Worm (Caenorhabditis elegans): ENCODE results near the gene K02F6.1.
"Not testable (repeated sequence)": the region's sequence is repeated elsewhere in the genome, so short reads cannot be mapped to it uniquely, and the experiment has no call there.

The K02F6.1 gene

DNA sequence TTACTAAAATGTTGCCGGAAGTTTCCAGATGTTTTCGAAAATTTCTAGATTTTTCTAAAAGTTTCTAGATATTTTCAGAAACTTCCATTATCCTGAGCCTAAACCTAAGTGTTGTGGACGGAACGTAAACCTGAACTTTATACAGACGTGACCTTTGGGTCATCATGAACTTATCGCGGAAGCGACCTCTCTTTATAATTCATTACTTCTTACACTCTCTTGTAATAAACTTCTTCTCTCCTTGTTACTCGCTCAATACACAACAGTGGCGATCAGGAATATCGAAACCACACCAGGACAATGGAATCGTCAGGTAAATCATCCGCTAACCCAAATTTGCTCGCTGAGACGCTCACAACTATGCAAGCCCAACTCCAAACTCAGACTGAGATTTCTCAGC lies at the start of gene K02F6.1:
Gene K02F6.1, plus strand, starts transcription at position 301 of the 400 bp plus-strand sequence.
- TF ChIP-seq unc-62 (GFP tag; optimal IDR thresholded peaks at IDR 0.05), result not testable (repeated sequence)

DNA sequence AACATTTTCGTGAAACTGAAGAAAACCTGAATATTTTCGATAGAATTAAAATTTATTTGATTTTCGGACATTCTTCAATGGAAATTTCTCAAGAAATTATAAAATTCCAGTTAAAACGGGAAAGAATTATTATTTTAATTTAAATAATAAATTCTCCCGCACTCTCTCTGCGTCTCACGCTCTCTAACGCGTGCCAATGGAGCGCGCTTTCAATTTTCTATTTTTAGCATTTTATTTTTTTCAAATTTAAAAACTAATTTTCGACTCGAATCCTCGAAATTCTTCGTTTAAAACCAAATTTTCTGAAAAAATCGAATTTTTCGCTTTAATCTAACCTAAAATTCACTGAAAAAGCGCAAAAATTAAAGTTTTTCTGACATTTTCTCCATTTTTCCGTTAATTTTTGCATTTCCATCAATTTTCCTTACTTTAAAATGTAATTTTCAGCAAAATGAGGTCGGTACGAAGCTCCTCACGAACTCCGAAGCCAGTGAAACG lies 49.3 kb upstream of the K02F6.1 start, which contains the start of gene gbas-1:
Gene gbas-1, plus strand, starts transcription at position 448 of the 498 bp plus-strand sequence.
- no peak for TF ChIP-seq unc-62 (GFP tag; optimal IDR thresholded peaks at IDR 0.05)

DNA sequence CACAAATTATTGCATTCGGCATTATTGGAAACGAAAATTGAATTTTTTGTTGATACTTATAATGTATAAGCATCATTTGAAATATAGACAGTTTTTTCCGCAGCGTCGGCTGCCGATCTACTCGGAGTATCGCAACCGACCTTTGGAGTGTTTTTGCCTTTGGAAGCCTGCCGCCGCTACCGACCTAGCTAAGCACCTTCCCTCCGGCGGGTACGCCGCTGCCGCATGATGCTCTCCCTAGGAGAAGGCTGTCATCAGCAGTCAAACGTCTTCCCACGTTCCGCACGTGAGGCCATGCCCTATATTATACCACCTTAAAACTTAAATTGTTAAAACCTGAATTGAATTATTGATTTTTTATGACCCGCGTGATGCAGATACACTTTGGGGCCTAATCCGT lies 35.3 kb upstream of the K02F6.1 start:
- no peak for TF ChIP-seq unc-62 (GFP tag; optimal IDR thresholded peaks at IDR 0.05)

DNA sequence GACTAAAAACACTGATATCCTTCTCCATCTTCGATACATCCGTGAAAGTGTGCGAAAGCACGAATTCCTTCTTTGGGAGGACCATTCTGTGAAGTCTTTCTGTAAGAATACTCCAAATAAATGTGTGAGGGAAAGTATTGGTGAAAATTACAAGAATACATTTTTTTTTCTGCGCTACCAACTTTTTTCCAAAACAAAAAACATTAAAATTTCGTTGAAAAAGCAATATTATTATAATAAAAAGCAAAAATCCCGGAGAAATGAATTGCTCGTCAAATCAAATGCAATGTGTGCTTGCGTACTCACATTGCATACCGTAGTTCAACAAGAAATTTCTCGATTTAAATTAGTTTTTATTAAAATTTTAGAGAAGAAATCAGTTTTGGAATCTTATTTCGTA lies 31.8 kb upstream of the K02F6.1 start, which contains the start of gene bath-13:
Gene bath-13, minus strand, starts transcription at position 101 of the 400 bp plus-strand sequence.
- TF ChIP-seq unc-62 (GFP tag; optimal IDR thresholded peaks at IDR 0.05), result no peak

DNA sequence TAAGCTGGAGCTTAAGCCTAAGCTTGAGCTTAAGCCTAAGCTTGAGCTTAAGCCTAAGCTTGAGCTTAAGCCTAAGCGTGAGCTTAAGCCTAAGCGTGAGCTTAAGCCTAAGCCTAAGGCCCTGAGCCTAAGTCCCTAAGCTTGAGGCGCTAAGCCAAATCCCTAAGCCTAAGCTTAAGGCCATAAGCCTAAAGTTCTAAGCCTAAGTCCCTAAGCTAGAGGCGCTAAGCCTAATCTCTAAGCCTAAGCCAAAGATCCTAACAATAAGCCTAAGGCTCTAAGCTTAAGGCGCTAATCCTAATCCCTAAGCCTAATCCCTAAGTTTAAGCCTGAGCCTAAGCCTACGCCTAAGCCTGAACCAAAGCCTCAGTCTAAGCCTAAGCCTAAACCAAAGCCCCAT lies 28.1 kb upstream of the K02F6.1 start:
- TF ChIP-seq unc-62 (GFP tag; optimal IDR thresholded peaks at IDR 0.05), result no peak

DNA sequence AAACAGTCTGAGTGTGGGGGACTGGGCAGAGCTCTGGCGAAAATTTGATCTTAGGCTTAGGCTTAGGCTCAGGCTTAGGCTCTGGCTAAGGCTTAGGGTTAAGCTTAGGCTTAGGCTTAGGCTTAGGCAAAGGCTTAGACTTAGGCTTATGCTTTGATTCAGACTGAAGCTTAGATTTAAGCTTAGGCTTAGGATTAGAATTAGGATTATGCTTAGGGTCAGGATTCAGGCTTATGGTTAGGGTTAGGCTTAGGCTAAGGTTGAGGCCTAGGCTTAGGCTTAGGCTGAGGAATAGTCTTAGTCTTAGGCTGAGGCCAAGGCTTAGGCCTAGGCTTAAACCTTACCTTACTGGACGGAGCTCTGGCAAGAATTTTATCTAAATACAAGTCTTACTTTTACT lies 26.9 kb upstream of the K02F6.1 start:
- no peak for TF ChIP-seq unc-62 (GFP tag; optimal IDR thresholded peaks at IDR 0.05)

DNA sequence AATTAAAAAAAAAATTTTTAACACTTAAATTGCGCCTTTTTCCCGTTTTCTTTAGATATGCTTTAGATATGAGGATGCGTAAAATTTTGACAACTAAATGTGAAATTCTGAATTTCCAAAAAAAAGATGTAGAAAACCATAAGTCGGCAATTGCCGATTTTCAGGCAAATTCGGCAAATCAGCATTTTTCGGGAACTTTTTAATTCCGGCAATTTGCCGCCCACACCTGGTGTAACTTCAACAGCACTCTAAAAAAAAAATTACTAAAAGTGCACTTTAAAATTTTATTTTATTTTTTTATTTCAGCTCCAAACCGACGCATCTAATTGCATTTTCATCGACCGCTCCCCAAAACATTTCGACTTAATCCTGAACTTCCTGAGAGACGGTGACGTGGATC lies 23.3 kb upstream of the K02F6.1 start, which contains the start of gene K02F6.6:
Gene K02F6.6, plus strand, starts transcription at position 301 of the 400 bp plus-strand sequence.
- no peak for TF ChIP-seq unc-62 (GFP tag; optimal IDR thresholded peaks at IDR 0.05)

DNA sequence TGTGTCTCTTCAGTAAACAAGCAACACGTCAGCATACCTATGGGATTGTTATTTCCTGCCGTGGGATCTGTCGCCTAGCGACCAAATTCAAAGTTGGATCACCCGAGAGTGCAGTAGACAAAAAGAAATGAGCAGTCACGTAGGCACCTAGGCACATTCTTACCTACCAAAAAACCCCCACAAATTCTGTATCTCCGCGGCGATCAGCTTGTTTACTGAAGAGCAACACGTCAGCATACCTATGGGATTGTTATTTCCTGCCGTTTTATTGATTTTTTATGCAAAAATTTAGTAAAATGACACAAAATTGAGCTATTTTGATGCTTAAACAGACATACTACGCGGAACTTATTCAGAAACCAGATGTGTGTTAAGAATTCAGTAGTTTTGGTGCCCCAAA lies 19.3 kb upstream of the K02F6.1 start, which contains the start of gene K02F6.5:
Gene K02F6.5, plus strand, starts transcription at position 301 of the 400 bp plus-strand sequence.
- TF ChIP-seq unc-62 (GFP tag; optimal IDR thresholded peaks at IDR 0.05), result not testable (repeated sequence)

DNA sequence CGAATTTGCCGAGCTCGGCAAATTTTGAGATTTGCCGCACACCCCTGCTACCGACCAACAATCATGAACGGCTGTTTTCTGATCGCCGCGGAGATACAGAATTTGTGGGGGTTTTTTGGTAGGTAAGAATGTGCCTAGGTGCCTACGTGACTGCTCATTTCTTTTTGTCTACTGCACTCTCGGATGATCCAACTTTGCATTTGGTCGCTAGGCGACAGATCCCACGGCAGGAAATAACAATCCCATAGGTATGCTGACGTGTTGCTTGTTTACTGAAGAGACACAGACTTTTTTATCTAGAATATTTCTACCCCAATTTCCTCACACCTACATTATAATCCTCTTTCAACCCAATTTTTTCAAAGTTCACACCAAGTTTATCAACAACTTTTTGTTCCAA lies 18.8 kb upstream of the K02F6.1 start, which contains the start of gene K02F6.8:
Gene K02F6.8, minus strand, starts transcription at position 101 of the 400 bp plus-strand sequence.
- not testable (repeated sequence) for TF ChIP-seq unc-62 (GFP tag; optimal IDR thresholded peaks at IDR 0.05)

DNA sequence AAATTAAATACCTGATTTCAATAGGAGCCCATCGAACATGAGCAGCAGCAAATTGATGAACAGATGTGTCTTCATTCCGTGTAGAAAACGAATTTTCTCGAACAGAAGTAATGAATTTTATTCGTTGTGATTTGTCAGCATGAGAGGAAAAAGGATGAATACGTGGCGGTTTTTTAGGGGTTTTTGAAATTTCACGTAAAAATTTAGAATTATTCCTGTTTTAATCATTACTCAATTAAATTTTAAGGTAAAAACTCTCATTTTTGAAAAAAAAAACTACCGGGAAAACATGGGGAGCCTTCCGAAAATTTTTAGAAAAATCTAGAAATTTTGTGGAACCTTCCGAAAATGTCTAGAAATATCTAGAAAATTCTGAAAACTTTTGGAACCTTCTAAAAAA lies 16.0 kb upstream of the K02F6.1 start, which contains the start of gene K02F6.7:
Gene K02F6.7, minus strand, starts transcription at position 101 of the 400 bp plus-strand sequence.
- TF ChIP-seq unc-62 (GFP tag; optimal IDR thresholded peaks at IDR 0.05), result no peak

DNA sequence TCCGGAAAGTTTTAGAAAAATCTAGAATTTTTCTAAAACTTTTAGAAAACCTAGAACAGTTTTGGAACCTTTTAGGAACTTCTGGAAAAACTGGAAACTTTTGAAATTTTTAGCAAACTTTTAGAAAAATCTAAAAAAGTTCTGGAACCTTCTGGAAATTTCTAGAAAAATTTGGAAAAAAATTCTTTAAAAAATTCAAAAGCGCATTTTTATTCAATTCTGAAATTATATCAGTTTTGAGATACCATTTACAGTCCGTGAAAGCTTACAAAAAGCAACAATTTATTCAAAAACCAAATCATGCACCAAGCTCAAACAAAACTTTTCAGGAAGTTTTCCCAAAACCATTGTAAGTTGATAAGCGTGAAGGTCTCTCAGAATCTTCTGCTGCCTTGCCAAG lies 15.6 kb upstream of the K02F6.1 start, which contains the start of gene K02F6.4:
Gene K02F6.4, plus strand, starts transcription at position 301 of the 400 bp plus-strand sequence.
- TF ChIP-seq unc-62 (GFP tag; optimal IDR thresholded peaks at IDR 0.05), result no peak

DNA sequence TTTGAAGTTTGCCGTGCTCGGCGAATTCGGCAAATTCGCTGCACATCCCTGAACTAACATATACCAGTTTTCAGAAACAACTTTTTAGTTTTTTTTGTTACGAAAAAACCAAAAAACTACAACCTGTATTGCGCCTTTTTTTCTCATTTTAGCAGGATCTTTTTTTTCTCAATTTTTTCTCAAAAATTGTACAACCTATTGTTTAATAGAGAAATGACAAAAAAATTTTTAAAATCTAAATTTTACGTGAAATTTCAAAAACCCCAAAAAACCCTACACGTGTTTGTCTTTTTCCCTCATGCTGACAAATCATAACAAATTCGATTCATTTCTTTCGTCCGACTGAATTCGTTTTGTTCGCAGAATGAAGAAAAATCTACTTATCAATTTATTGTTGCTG lies 7.8 kb upstream of the K02F6.1 start, which contains the start of gene K02F6.3:
Gene K02F6.3, plus strand, starts transcription at position 301 of the 400 bp plus-strand sequence.
- TF ChIP-seq unc-62 (GFP tag; optimal IDR thresholded peaks at IDR 0.05), result no peak

DNA sequence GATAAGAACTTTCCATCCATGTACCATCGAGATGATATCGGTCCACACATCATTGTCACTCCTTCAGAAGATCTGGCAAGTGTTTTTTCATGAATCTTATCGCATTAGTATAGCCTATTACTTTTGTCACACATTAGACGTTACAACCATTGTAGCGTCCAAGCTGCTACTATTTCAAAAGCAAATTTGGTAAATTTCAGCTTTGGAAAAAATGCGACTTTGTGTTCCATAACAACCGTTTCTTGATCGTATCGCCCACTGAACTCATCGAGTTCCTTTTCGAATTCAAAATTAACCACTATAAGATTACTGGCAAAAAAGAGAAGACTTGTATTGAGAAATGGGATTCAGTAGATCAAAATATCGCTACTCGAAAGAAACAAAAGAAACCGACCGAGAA lies 732 bp upstream of the K02F6.1 start:
- no peak for TF ChIP-seq unc-62 (GFP tag; optimal IDR thresholded peaks at IDR 0.05)

DNA sequence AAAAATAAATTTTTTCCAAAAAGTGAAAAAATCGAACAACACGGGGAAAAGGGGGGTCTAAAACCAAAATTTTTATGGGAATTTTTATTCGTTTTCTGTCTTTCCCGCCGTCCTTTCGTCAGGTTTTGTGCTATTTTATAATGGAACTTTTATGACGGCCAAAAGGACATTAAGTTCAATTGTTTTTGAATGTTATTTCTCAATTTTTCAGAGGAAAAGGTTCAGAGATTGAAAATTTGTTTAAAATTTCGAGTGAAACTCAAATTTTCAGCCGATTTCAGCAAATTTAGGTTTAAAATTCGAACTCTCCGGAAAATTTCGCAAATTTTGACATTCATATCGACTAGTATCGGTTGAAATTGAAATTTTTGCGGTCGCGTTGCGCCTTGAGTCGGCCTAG lies 10.2 kb downstream of the K02F6.1 start, which contains the start of gene nep-18:
Gene nep-18, minus strand, starts transcription at position 101 of the 400 bp plus-strand sequence.
- TF ChIP-seq unc-62 (GFP tag; optimal IDR thresholded peaks at IDR 0.05), result no peak

DNA sequence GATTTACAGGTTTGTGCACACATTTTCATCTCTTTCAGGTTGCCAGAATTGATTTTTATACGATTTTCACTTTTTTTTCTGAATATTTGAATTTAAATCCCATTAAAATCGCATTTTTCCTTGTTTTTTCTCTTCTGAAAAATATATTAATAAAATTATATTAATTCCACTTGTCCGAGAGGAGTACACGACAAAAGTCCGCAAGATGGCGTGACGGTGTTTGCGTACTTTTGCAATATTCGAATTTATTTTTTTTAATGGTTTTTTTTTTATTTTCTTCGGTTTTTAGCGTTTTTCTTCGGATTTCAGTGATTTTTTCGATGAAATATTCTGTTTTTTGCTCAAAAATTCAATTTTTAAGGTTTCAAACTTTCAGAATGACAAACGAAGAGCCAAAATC lies 11.1 kb downstream of the K02F6.1 start, which contains the start of gene usp-39:
Gene usp-39, plus strand, starts transcription at position 377 of the 400 bp plus-strand sequence.
- TF ChIP-seq unc-62 (GFP tag; optimal IDR thresholded peaks at IDR 0.05), result no peak

DNA sequence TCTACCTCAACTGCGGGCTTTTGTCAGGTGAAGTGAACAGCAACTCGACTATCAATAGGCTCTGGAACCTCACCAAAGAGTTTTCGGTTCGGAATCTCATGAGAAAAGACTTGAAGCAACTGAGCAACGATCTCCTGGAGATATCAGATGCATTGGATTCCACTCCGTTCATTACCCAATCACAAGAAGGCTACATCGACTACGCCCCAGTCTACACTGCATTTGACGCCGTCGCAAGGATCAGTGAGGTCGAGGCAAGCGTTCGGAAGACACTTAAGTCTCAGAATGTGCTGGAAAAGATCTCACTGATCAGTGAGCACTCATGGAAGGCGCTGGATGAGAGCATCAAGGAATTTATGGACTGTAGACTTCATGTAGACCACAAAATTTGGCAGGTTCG lies 24.5 kb downstream of the K02F6.1 start:
- TF ChIP-seq unc-62 (GFP tag; optimal IDR thresholded peaks at IDR 0.05), result no peak

DNA sequence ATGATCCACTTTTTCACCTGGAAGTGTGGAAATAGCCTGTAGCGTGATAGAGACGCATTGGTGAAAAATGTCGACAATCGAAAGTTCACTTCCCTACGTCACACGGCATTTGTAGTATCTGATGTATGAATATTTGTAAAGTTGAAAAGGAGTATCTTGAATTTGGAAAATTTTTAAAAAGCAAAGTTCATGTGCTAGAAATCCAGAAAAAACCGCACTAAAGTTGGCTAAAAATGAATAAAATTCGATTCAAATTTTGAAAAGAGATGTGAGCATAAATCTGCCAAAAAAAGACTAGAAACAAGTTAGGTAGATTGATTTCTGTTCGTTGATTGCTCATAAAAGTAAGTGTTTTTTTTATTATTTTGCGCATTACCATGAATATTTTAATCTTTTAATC lies 29.3 kb downstream of the K02F6.1 start, which contains the start of gene sri-74:
Gene sri-74, minus strand, starts transcription at position 101 of the 400 bp plus-strand sequence.
- TF ChIP-seq unc-62 (GFP tag; optimal IDR thresholded peaks at IDR 0.05), result no peak

Data from whole organism, dauer.